Worm (Caenorhabditis elegans) whole organism, young adult: ENCODE results near the gene srh-98.

Source experiments
- B0019.2 ChIP-seq: fragments of 200-800 bp; sonication (Bioruptor generic); conservative IDR thresholded peaks from 2 replicates; pipeline ENCODE4 v1.3.6; 2022; ENCODE audit warnings: missing genetic modification reagents, missing genetic modification characterization, missing compliant biosample characterization
- F39B2.1 ChIP-seq: fragments of 200-800 bp; sonication (Bioruptor generic); IDR thresholded peaks from 2 replicates; pipeline ENCODE4 v1.3.6; 2022; ENCODE audit warnings: missing genetic modification reagents, missing genetic modification characterization, missing compliant biosample characterization
- Y79H2A.3 ChIP-seq: fragments of 200-800 bp; sonication (Bioruptor generic); conservative IDR thresholded peaks from 2 replicates; pipeline ENCODE4 v1.3.6; 2022; ENCODE audit warnings: missing genetic modification reagents, missing genetic modification characterization, missing compliant biosample characterization
- dpff-1 ChIP-seq: sonication (generic microtip); optimal IDR thresholded peaks from 2 replicates; lab custom pipeline; 2017; ENCODE audit warnings: mild to moderate bottlenecking, missing genetic modification characterization, missing compliant biosample characterization
- ekl-4 ChIP-seq: fragments of 200-800 bp; sonication (Bioruptor generic); IDR thresholded peaks from 2 replicates; pipeline ENCODE4 v1.3.6; 2022; ENCODE audit warnings: missing genetic modification reagents, missing genetic modification characterization, missing compliant biosample characterization
- lin-40 ChIP-seq: sonication (generic microtip); optimal IDR thresholded peaks from 2 replicates; lab custom pipeline; 2016; ENCODE audit warnings: missing genetic modification characterization, mild to moderate bottlenecking, missing compliant biosample characterization, missing genotype, missing genetic modification reagents
- mes-4 ChIP-seq: sonication (generic microtip); optimal IDR thresholded peaks from 2 replicates; lab custom pipeline; 2016; ENCODE audit warnings: missing genotype, missing genetic modification characterization, missing compliant biosample characterization
- nhr-179 ChIP-seq: sonication (generic microtip); optimal IDR thresholded peaks from 2 replicates; lab custom pipeline; 2016; ENCODE audit warnings: mild to moderate bottlenecking, missing genetic modification characterization, missing compliant biosample characterization
- rec-8 ChIP-seq, 2 experiments: sonication (generic microtip); optimal IDR thresholded peaks; 2 replicates each; lab custom pipeline; 2016; ENCODE audit warnings: mild to moderate bottlenecking in 2 of 2, missing genetic modification characterization in 2 of 2, missing genetic modification reagents in 2 of 2, missing genotype in 2 of 2, missing biosample characterization in 1 of 2, missing compliant biosample characterization in 1 of 2, moderate library complexity in 1 of 2
- unc-62 ChIP-seq: fragments of 150-350 bp; optimal IDR thresholded peaks from 2 replicates; lab custom pipeline; 2014; ENCODE audit warnings: missing biosample characterization, missing genetic modification reagents, missing genetic modification characterization

DNA sequence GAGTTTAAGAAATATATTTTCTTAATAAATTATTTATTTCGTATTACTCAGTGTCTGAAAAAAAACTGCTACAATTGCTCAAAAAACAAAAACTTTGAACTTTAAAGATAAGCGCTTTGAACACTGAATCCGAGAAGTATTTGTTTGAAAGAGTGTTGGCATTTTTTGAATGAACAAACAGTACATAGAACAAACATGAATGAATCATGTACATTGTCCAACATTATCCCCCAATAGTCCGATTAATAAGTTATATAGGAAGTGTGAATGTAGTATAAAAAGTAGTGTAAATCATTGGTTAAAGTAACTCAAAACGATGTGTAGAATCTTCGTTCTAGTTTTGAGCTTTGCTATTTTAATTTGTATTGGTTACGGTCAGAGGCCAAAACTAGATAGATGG is 33.8 kb downstream of the srh-98 start, which contains the start of gene F11A5.17:
- no peak for TF ChIP-seq F39B2.1
- TF ChIP-seq mes-4 (tag; lab: Kevin White, UChicago) = no peak
- no peak for TF ChIP-seq unc-62 (GFP tag; lab: Kevin White, UChicago)
- no peak for TF ChIP-seq lin-40
- no peak for TF ChIP-seq B0019.2
- no peak for TF ChIP-seq ekl-4 (GFP tag; lab: Robert Waterston, UW)
- no peak for TF ChIP-seq dpff-1 (tag; lab: Kevin White, UChicago)
- TF ChIP-seq rec-8 (tag; optimal IDR thresholded peaks at IDR 0.05; lab: Kevin White, UChicago) = no peak
- no peak for TF ChIP-seq nhr-179 (tag; lab: Kevin White, UChicago)
- no peak for TF ChIP-seq Y79H2A.3 (GFP tag; lab: Robert Waterston, UW)
